Worm (Caenorhabditis elegans) whole organism, young adult: ENCODE measurements around the gene Y54G11A.3.
"Not testable (repeated sequence)": the region's sequence is repeated elsewhere in the genome, so short reads cannot be mapped to it uniquely, and the experiment has no call there.

Source experiments
- efl-1 ChIP-seq: fragments of 150-350 bp; optimal IDR thresholded peaks from 2 replicates; lab custom pipeline; 2014; ENCODE audit warnings: missing biosample characterization, missing genetic modification reagents, missing genetic modification characterization
- madf-6 ChIP-seq: fragments of 200-800 bp; sonication (Bioruptor generic); IDR thresholded peaks from 2 replicates; pipeline ENCODE4 v1.3.6; 2022; ENCODE audit warnings: missing genetic modification reagents, missing genetic modification characterization, missing compliant biosample characterization

DNA sequence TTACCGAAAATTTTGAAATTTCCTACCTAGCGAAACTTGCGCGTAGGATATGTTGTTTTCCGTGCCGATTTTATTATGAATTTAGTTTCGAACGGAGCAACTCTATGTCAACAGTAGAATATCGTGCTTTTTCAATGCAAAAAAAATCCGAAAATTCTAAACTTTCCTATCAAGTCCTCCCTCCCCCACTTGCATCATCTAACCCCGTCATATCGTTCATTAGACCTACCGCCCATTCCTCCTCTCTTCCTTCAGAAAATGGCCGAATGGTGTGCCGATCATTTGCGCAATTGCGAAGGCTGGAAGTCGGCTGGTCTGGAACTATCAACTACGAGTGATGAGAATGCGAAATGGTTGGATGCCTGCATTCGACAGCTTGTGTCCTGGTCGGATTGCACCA lies 20.6 kb downstream of the Y54G11A.3 start, which contains the start of gene Y54G11A.7:
- not testable (repeated sequence) for TF ChIP-seq efl-1 (GFP tag; lab: Kevin White, UChicago); madf-6
